Fruit fly (Drosophila melanogaster): Measurements from ENCODE around the gene CG34456.

Gene CG34456

DNA sequence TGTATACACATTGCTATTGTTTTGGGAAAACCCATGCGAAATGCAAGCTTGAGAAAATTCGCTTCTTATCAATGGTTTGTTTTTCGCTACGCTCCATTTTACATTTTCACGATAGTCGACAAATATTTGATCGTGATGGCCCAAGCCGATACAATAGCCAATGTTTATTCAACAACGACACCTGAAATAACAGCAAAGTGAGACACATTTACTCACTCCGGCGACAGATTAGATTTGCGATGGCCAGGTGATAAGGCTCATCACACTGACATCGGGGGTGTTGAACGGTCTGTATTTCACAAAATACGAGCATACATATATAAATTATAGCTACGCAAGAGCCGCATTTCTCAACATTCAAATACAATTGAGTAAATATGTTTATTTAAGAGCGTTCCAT lies 35.2 kb downstream of the CG34456 start (continued):
- peak; percentile 82 for TF ChIP-seq CG6854 (GFP tag; optimal IDR thresholded peaks at IDR 0.05)
- peak; percentile 63 for TF ChIP-seq onecut (GFP tag; IDR thresholded peaks at IDR 0.05)
- peak; percentile 5; the same call in 1 of the 3 replicates for TF ChIP-seq CG3726 (GFP tag; IDR thresholded peaks at IDR 0.05)
- peak; percentile 43 for TF ChIP-seq CG11504 (tag; optimal IDR thresholded peaks at IDR 0.05)
- no peak for TF ChIP-seq CG15073 (GFP tag; optimal IDR thresholded peaks at IDR 0.05)
- peak; percentile 91 for TF ChIP-seq CG3281 (GFP tag; optimal IDR thresholded peaks at IDR 0.05)
- no peak for TF ChIP-seq H2.0 (GFP tag; IDR thresholded peaks at IDR 0.05)
- peak; percentile 76 for TF ChIP-seq CrebB (tag; optimal IDR thresholded peaks at IDR 0.05)
- TF ChIP-seq tll (GFP tag; optimal IDR thresholded peaks at IDR 0.05), result no peak
- TF ChIP-seq CG5180 (GFP tag; optimal IDR thresholded peaks at IDR 0.05), result peak; percentile 69
- TF ChIP-seq CG7928 (GFP tag; optimal IDR thresholded peaks at IDR 0.05), result peak; percentile 43
- TF ChIP-seq CG17829 (tag; optimal IDR thresholded peaks at IDR 0.05), result no peak
- TF ChIP-seq sens (GFP tag), result peak; percentile 52
- TF ChIP-seq twi (tag; optimal IDR thresholded peaks at IDR 0.05), result peak; percentile 42
- TF ChIP-seq Xrp1 (GFP tag; IDR thresholded peaks at IDR 0.05), result peak; percentile 66
- peak; percentile 48 for TF ChIP-seq CG2202 (tag; optimal IDR thresholded peaks at IDR 0.05)
- TF ChIP-seq stc (GFP tag; IDR thresholded peaks at IDR 0.05), result peak; percentile 53; the same call in 1 of the 2 replicates
- TF ChIP-seq CG32532 (GFP tag; IDR thresholded peaks at IDR 0.05), result peak; percentile 30; the same call in 1 of the 2 replicates
- TF ChIP-seq sens-2 (GFP tag; IDR thresholded peaks at IDR 0.05), result no peak
- peak; percentile 47 for TF ChIP-seq odd (GFP tag; optimal IDR thresholded peaks at IDR 0.05)
- TF ChIP-seq Antp (GFP tag; optimal IDR thresholded peaks at IDR 0.05), result peak; percentile 28
- no peak for TF ChIP-seq sisA (GFP tag; IDR thresholded peaks at IDR 0.05)
- peak; percentile 66 for TF ChIP-seq CG10209 (GFP tag; optimal IDR thresholded peaks at IDR 0.05)
- TF ChIP-seq lilli (GFP tag; optimal IDR thresholded peaks at IDR 0.05), result peak; percentile 17
- no peak for TF ChIP-seq NC2α (GFP tag; optimal IDR thresholded peaks at IDR 0.05)
- TF ChIP-seq CG34224 (GFP tag; IDR thresholded peaks at IDR 0.05; ENCODE audit: partially characterized antibody), result no peak
- TF ChIP-seq Spps (tag; optimal IDR thresholded peaks at IDR 0.05), result peak; percentile 41
- TF ChIP-seq Fer2 (tag; optimal IDR thresholded peaks at IDR 0.05), result peak; percentile 59
- TF ChIP-seq CG4617 (GFP tag; optimal IDR thresholded peaks at IDR 0.05; ENCODE audit: borderline replicate concordance), result no peak
- TF ChIP-seq Sry-β (GFP tag; optimal IDR thresholded peaks at IDR 0.05), result no peak
- TF ChIP-seq grn (GFP tag; optimal IDR thresholded peaks at IDR 0.05), result peak; percentile 94
- peak; percentile 71 for TF ChIP-seq HLHmδ (GFP tag; optimal IDR thresholded peaks at IDR 0.05)
- TF ChIP-seq ttk (GFP tag; IDR thresholded peaks at IDR 0.05), result no peak
- peak; percentile 77 for TF ChIP-seq Atf6 (GFP tag; IDR thresholded peaks at IDR 0.05)
- no peak for TF ChIP-seq chinmo (GFP tag; IDR thresholded peaks at IDR 0.05; ENCODE audit: partially characterized antibody)
- TF ChIP-seq CG12744 (GFP tag; optimal IDR thresholded peaks at IDR 0.05), result peak; percentile 20
- 0 out of 2 replicates have a peak, but pooled peaks have one; percentile 6 for TF ChIP-seq CG11696 (GFP tag; IDR thresholded peaks at IDR 0.05)
- peak; percentile 82 for TF ChIP-seq scrt (GFP tag; optimal IDR thresholded peaks at IDR 0.05)
- TF ChIP-seq org-1 (GFP tag; optimal IDR thresholded peaks at IDR 0.05), result peak; percentile 80
- no peak for TF ChIP-seq abd-A (tag; optimal IDR thresholded peaks at IDR 0.05)
- peak; percentile 47; the same call in 1 of the 3 replicates for TF ChIP-seq CG2199 (GFP tag; IDR thresholded peaks at IDR 0.05)
- peak; percentile 35; the same call in 1 of the 2 replicates for TF ChIP-seq seq (GFP tag; IDR thresholded peaks at IDR 0.05)
- peak; percentile 83 for TF ChIP-seq Vsx1 (GFP tag; optimal IDR thresholded peaks at IDR 0.05)
- TF ChIP-seq CG6813 (GFP tag; optimal IDR thresholded peaks at IDR 0.05), result peak; percentile 90
- peak; percentile 85 for TF ChIP-seq Asciz (GFP tag; optimal IDR thresholded peaks at IDR 0.05)
- TF ChIP-seq CG6791 (GFP tag; IDR thresholded peaks at IDR 0.05; ENCODE audit: partially characterized antibody), result no peak
- TF ChIP-seq CG6683 (GFP tag; optimal IDR thresholded peaks at IDR 0.05), result peak; percentile 81
- peak; percentile 6 for TF ChIP-seq CG2875 (GFP tag; optimal IDR thresholded peaks at IDR 0.05)
- peak; percentile 93 for TF ChIP-seq Fer1 (GFP tag; optimal IDR thresholded peaks at IDR 0.05)
- peak in 1 of 2 experiments; percentile 13 for TF ChIP-seq eve (GFP tag; optimal IDR thresholded peaks at IDR 0.05)

All from whole organism, embryonic.